Fruit fly (Drosophila melanogaster): ENCODE measurements around the gene CG31797.

The CG31797 gene

dm6 chr2L:19235648-19236297, 26.3 kb downstream of the CG31797 start:
- TF ChIP-seq psq (optimal IDR thresholded peaks at IDR 0.05) (no peak), h (optimal IDR thresholded peaks at IDR 0.05) (no peak), Myc (optimal IDR thresholded peaks at IDR 0.05) (no peak), Sin3A (optimal IDR thresholded peaks at IDR 0.05) (no peak), ttk (optimal IDR thresholded peaks at IDR 0.05) (no peak), insv (optimal IDR thresholded peaks at IDR 0.05) (no peak)

- TF ChIP-seq h (optimal IDR thresholded peaks at IDR 0.05) (no peak), psq (optimal IDR thresholded peaks at IDR 0.05) (no peak), Myc (optimal IDR thresholded peaks at IDR 0.05) (no peak), ttk (optimal IDR thresholded peaks at IDR 0.05) (no peak), insv (optimal IDR thresholded peaks at IDR 0.05) (no peak), Sin3A (optimal IDR thresholded peaks at IDR 0.05) (no peak)
Measured at dm6 chr2L:19235120-19235519, 26.9 kb downstream of the CG31797 start.

- TF ChIP-seq insv (optimal IDR thresholded peaks at IDR 0.05) (no peak), h (optimal IDR thresholded peaks at IDR 0.05) (no peak), ttk (optimal IDR thresholded peaks at IDR 0.05) (no peak), Sin3A (optimal IDR thresholded peaks at IDR 0.05) (no peak), Myc (optimal IDR thresholded peaks at IDR 0.05) (no peak), psq (optimal IDR thresholded peaks at IDR 0.05) (no peak)
Measured at dm6 chr2L:19233300-19233699, 28.7 kb downstream of the CG31797 start.

- TF ChIP-seq insv (optimal IDR thresholded peaks at IDR 0.05) (no peak), Sin3A (optimal IDR thresholded peaks at IDR 0.05) (no peak), h (optimal IDR thresholded peaks at IDR 0.05) (no peak), Myc (optimal IDR thresholded peaks at IDR 0.05) (no peak), ttk (optimal IDR thresholded peaks at IDR 0.05) (no peak)
Measured at dm6 chr2L:19230518-19230917, 31.5 kb downstream of the CG31797 start.

DNA sequence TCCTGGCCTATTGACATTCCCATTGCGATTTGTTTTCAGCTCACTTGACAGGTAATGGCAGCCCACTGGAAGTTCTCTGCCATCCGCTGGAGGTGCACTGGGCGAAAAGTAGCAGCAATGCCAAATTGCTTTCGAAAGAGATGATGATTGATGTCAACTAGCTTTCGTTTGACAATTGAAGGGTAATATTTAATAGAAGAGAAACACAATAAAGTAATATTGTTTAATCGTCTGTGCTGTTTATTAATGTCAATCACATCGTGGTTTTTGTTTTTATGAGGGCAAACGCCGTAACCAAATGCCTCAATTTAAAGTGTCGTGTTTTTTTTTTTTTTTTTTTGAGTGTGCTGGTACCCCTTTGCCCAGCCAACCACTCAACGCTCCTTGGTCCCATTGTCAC, 33.0 kb downstream of the CG31797 start:
- TF ChIP-seq ttk (optimal IDR thresholded peaks at IDR 0.05) (no peak), insv (optimal IDR thresholded peaks at IDR 0.05) (no peak), Sin3A (optimal IDR thresholded peaks at IDR 0.05) (no peak), h (optimal IDR thresholded peaks at IDR 0.05) (no peak), Myc (optimal IDR thresholded peaks at IDR 0.05) (no peak), psq (optimal IDR thresholded peaks at IDR 0.05) (no peak)

dm6 chr2L:19227656-19228055, 34.4 kb downstream of the CG31797 start:
- TF ChIP-seq insv (optimal IDR thresholded peaks at IDR 0.05) = no peak
- no peak for TF ChIP-seq Myc (optimal IDR thresholded peaks at IDR 0.05)
- TF ChIP-seq Sin3A (optimal IDR thresholded peaks at IDR 0.05) = no peak
- TF ChIP-seq ttk (optimal IDR thresholded peaks at IDR 0.05) = no peak
- no peak for TF ChIP-seq psq (optimal IDR thresholded peaks at IDR 0.05)
- TF ChIP-seq h (optimal IDR thresholded peaks at IDR 0.05) = no peak

DNA sequence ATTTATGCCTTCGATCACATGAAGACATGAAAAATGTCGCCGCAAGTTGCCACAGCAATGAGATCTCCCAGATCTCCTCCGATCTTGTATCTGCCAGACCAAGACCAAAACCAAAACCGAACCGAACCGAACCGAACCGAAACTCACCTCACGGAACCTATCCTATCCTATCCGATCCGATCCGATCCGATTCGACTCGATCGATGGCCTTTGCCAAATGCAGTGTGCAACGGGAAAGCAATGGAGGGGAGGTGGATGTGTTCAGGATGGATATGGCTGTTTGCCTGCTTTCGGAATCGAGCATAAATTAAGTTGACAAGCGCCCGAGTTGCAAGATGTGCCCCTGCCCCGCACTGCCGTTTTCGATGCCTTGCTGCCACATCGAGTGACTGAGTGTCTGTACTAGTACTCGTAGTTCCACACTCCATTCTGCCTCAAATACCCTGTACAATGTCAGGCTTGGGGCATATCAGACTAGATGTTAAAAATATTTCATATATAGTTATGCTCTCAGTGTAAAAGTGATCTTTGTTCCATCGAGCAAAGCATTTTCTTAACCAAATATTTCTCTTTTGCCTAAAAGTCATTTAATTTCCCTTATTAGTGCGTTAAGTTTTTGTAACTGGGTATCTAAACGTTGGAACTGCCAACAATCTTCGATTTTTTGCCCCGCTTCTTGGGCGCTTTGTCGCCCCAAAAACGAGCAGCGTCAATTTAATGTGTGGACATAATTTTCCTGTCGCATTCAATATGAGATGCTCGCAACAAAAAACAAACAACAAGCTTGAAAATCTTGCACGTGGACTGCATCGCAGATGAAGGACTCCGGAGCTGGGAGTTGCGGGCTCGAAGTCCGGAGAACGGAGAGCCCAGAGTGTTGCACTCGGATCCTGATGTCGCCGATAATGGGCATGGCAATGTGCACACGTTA, 35.8 kb downstream of the CG31797 start:
- TF ChIP-seq psq (optimal IDR thresholded peaks at IDR 0.05) (no peak), h (optimal IDR thresholded peaks at IDR 0.05) (no peak), ttk (optimal IDR thresholded peaks at IDR 0.05) (no peak), Myc (optimal IDR thresholded peaks at IDR 0.05) (no peak), insv (optimal IDR thresholded peaks at IDR 0.05) (no peak), Sin3A (optimal IDR thresholded peaks at IDR 0.05) (no peak)

- TF ChIP-seq ttk (optimal IDR thresholded peaks at IDR 0.05) = no peak
- TF ChIP-seq h (optimal IDR thresholded peaks at IDR 0.05) = no peak
- no peak for TF ChIP-seq Myc (optimal IDR thresholded peaks at IDR 0.05)
- TF ChIP-seq Sin3A (optimal IDR thresholded peaks at IDR 0.05) = no peak
- no peak for TF ChIP-seq insv (optimal IDR thresholded peaks at IDR 0.05)
- TF ChIP-seq psq (optimal IDR thresholded peaks at IDR 0.05) = no peak
Measured at dm6 chr2L:19222311-19222710, 39.7 kb downstream of the CG31797 start.

DNA sequence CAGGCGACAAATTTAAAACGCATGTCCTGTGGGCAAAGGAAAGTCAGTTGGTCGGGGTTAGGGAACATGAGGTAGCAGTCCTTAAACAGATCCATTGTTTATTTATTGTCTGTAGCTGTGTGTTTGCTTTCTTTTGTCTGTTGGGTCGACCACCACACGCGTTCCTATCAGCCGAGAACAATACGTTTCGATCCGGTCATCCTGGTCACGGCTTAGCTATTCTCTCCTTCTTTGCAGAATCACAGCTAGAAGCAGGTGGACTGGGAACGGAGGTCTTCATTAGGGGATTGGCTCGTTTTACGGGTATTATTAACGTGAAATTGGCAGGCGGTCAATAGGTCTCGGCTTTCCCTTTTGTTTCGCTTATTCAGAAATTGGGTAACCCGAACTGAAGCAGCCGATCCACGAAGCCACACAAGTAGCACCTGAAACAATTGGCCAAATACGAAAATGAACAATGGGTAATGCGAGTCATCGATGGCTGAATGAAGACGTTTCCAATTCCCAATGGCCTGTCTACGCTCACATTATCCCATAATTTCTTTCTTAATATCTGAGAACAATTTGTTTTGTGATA, 41.9 kb downstream of the CG31797 start:
- TF ChIP-seq ttk (optimal IDR thresholded peaks at IDR 0.05) (no peak), psq (optimal IDR thresholded peaks at IDR 0.05) (no peak), Myc (optimal IDR thresholded peaks at IDR 0.05) (no peak), h (optimal IDR thresholded peaks at IDR 0.05) (no peak), insv (optimal IDR thresholded peaks at IDR 0.05) (no peak), Sin3A (optimal IDR thresholded peaks at IDR 0.05) (no peak)

DNA sequence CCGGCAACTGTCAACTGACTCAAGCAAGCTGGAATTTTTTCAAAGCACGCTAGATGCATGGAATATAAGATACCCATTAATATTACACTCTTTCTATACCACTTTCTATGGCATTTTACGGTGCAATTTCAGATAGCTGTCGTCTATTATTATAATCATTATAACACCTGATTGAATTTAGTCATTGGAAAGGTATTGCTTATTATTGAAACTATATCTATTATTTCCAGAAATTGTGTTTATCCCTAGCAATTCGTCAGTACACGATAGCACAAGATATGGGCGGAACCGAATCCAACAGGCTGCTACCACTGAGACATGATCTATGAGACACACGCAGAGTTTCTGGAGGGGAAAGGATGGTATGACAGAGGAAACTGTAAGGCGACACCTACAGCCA, 42.6 kb downstream of the CG31797 start:
- TF ChIP-seq insv (optimal IDR thresholded peaks at IDR 0.05) (no peak), ttk (optimal IDR thresholded peaks at IDR 0.05) (no peak), h (optimal IDR thresholded peaks at IDR 0.05) (no peak), Sin3A (optimal IDR thresholded peaks at IDR 0.05) (no peak), Myc (optimal IDR thresholded peaks at IDR 0.05) (no peak), psq (optimal IDR thresholded peaks at IDR 0.05) (no peak)

dm6 chr2L:19217933-19218332, 44.1 kb downstream of the CG31797 start:
- TF ChIP-seq insv (optimal IDR thresholded peaks at IDR 0.05) (no peak), Sin3A (optimal IDR thresholded peaks at IDR 0.05) (no peak), Myc (optimal IDR thresholded peaks at IDR 0.05) (no peak), psq (optimal IDR thresholded peaks at IDR 0.05) (no peak), h (optimal IDR thresholded peaks at IDR 0.05) (no peak), ttk (optimal IDR thresholded peaks at IDR 0.05) (no peak)

dm6 chr2L:19212401-19212800, 49.6 kb downstream of the CG31797 start:
- TF ChIP-seq insv (optimal IDR thresholded peaks at IDR 0.05) (no peak), ttk (optimal IDR thresholded peaks at IDR 0.05) (no peak), psq (optimal IDR thresholded peaks at IDR 0.05) (no peak), Myc (optimal IDR thresholded peaks at IDR 0.05) (no peak), Sin3A (optimal IDR thresholded peaks at IDR 0.05) (no peak), h (optimal IDR thresholded peaks at IDR 0.05) (no peak)
